Fruit fly (Drosophila melanogaster) whole organism, wandering third instar larva: Measurements from ENCODE around the gene CG17196.
A peak's percentile ranks its signal among the peaks of the same experiment; 100 is the strongest.

Experiments used
- Abd-B ChIP-seq: fragments of >200 bp; optimal IDR thresholded peaks from 2 replicates; lab custom pipeline; 2017; ENCODE audit warnings: missing biosample characterization, missing genetic modification characterization
- CG9705 ChIP-seq: fragments of 200-800 bp; sonication (Bioruptor generic); optimal IDR thresholded peaks from 2 replicates; lab custom pipeline; 2018; ENCODE audit warnings: missing biosample characterization, mild to moderate bottlenecking, missing genetic modification characterization
- Dfd ChIP-seq: fragments of >200 bp; optimal IDR thresholded peaks from 2 replicates; lab custom pipeline; 2017; ENCODE audit warnings: missing biosample characterization, missing genetic modification characterization
- Dif ChIP-seq: fragments of 200-275, 200-300 bp; sonication (Bioruptor generic); optimal IDR thresholded peaks from 2 replicates; lab custom pipeline; 2018; ENCODE audit warnings: missing biosample characterization, missing genetic modification characterization; ENCODE audit not compliant: partially characterized antibody
- GATAd ChIP-seq: sonication (Bioruptor generic); optimal IDR thresholded peaks from 2 replicates; lab custom pipeline; 2016; ENCODE audit warnings: missing biosample characterization, missing genetic modification characterization
- HLH106 ChIP-seq: fragments of 200-800 bp; optimal IDR thresholded peaks from 3 replicates; lab custom pipeline; 2019; ENCODE audit warnings: missing biosample characterization, mild to moderate bottlenecking, missing genetic modification characterization, moderate library complexity
- Hnf4 ChIP-seq: fragments of 200-800 bp; sonication (Bioruptor generic); optimal IDR thresholded peaks from 2 replicates; lab custom pipeline; 2016; ENCODE audit warnings: missing biosample characterization, mild to moderate bottlenecking, missing genetic modification characterization
- Hr83 ChIP-seq: fragments of 200-300 bp; sonication (Bioruptor generic); optimal IDR thresholded peaks from 2 replicates; lab custom pipeline; 2016; ENCODE audit warnings: missing biosample characterization, mild to moderate bottlenecking, missing genetic modification characterization, moderate library complexity; ENCODE audit not compliant: poor library complexity, severe bottlenecking
- Jra ChIP-seq: sonication (Bioruptor generic); optimal IDR thresholded peaks from 2 replicates; lab custom pipeline; 2016; ENCODE audit warnings: missing biosample characterization, missing genetic modification characterization
- Mio ChIP-seq: sonication (Bioruptor generic); optimal IDR thresholded peaks from 2 replicates; lab custom pipeline; 2016; ENCODE audit warnings: missing biosample characterization, missing genetic modification characterization
- Myc ChIP-seq: fragments of >200 bp; optimal IDR thresholded peaks from 2 replicates; lab custom pipeline; 2017
- N ChIP-seq: fragments of >200 bp; optimal IDR thresholded peaks from 2 replicates; lab custom pipeline; 2018; ENCODE audit warnings: missing biosample characterization, missing external identifiers, missing genetic modification characterization
- OdsH ChIP-seq: fragments of 200-800 bp; sonication (Bioruptor generic); optimal IDR thresholded peaks from 2 replicates; lab custom pipeline; 2016; ENCODE audit warnings: missing biosample characterization, mild to moderate bottlenecking, missing genetic modification characterization
- Rel ChIP-seq, 2 experiments: fragments of 200-800 bp; sonication (Bioruptor generic) in 1 of 2; optimal IDR thresholded peaks; 2 replicates in 1 of 2; 3 replicates in 1 of 2; lab custom pipeline; 2016 to 2019; ENCODE audit warnings: mild to moderate bottlenecking in 2 of 2, missing biosample characterization in 2 of 2, missing genetic modification characterization in 2 of 2, moderate library complexity in 1 of 2
- Sp1 ChIP-seq: fragments of 200-800 bp; sonication (Bioruptor generic); optimal IDR thresholded peaks from 3 replicates; lab custom pipeline; 2019; ENCODE audit warnings: missing biosample characterization, mild to moderate bottlenecking, missing genetic modification characterization, moderate library complexity
- Vsx2 ChIP-seq: fragments of 200-300, 225-300 bp; sonication (Bioruptor generic); optimal IDR thresholded peaks from 2 replicates; lab custom pipeline; 2018; ENCODE audit warnings: missing biosample characterization, missing genetic modification characterization; ENCODE audit not compliant: partially characterized antibody
- br ChIP-seq: fragments of 200-800 bp; sonication (Bioruptor generic); optimal IDR thresholded peaks from 2 replicates; lab custom pipeline; 2016; ENCODE audit warnings: missing biosample characterization, missing genetic modification characterization
- brk ChIP-seq: fragments of 200-800 bp; sonication (Bioruptor generic); optimal IDR thresholded peaks from 2 replicates; lab custom pipeline; 2016; ENCODE audit warnings: missing biosample characterization, mild to moderate bottlenecking, missing genetic modification characterization
- dl ChIP-seq, 2 experiments: fragments of 175-275, 200-275 bp in 1 of 2; fragments of 200-275 bp in 1 of 2; sonication (Bioruptor generic); optimal IDR thresholded peaks; lab custom pipeline; 2018; ENCODE audit warnings: mild to moderate bottlenecking in 2 of 2, missing biosample characterization in 2 of 2, missing genetic modification characterization in 2 of 2, moderate library complexity in 2 of 2; ENCODE audit not compliant: partially characterized antibody in 2 of 2, insufficient read depth in 1 of 2
- dmrt93B ChIP-seq: fragments of 200-800 bp; sonication (Bioruptor generic); optimal IDR thresholded peaks from 2 replicates; lab custom pipeline; 2018; ENCODE audit warnings: missing biosample characterization, mild to moderate bottlenecking, missing genetic modification characterization
- dsf ChIP-seq: sonication (Bioruptor generic); optimal IDR thresholded peaks from 2 replicates; lab custom pipeline; 2016; ENCODE audit warnings: missing biosample characterization, missing genetic modification characterization, borderline replicate concordance
- ey ChIP-seq: fragments of 200-800 bp; sonication (Bioruptor generic); optimal IDR thresholded peaks from 2 replicates; lab custom pipeline; 2016; ENCODE audit warnings: missing biosample characterization, missing genetic modification characterization
- foxo ChIP-seq, 2 experiments: fragments of 200-800 bp; sonication (Bioruptor generic); optimal IDR thresholded peaks; 2 replicates in 1 of 2; 3 replicates in 1 of 2; lab custom pipeline; 2016 to 2017; ENCODE audit warnings: missing biosample characterization in 2 of 2, missing genetic modification characterization in 2 of 2
- fru ChIP-seq: fragments of 200-800 bp; sonication (Bioruptor generic); optimal IDR thresholded peaks from 3 replicates; lab custom pipeline; 2016; ENCODE audit warnings: missing biosample characterization, mild to moderate bottlenecking, missing genetic modification characterization
- h ChIP-seq: fragments of 200-800 bp; sonication (Bioruptor generic); optimal IDR thresholded peaks from 3 replicates; lab custom pipeline; 2016; ENCODE audit warnings: missing biosample characterization, mild to moderate bottlenecking, missing genetic modification characterization
- jim ChIP-seq: fragments of 175-275, 200-325 bp; sonication (Bioruptor generic); optimal IDR thresholded peaks from 2 replicates; lab custom pipeline; 2016; ENCODE audit warnings: missing biosample characterization, mild to moderate bottlenecking, missing genetic modification characterization
- lola ChIP-seq: fragments of >200 bp; optimal IDR thresholded peaks from 2 replicates; lab custom pipeline; 2017; ENCODE audit warnings: missing biosample characterization, missing genetic modification characterization
- pan ChIP-seq: fragments of >200 bp; optimal IDR thresholded peaks from 2 replicates; lab custom pipeline; 2017
- psq ChIP-seq: fragments of 200-800 bp; sonication (Bioruptor generic); optimal IDR thresholded peaks from 3 replicates; lab custom pipeline; 2017; ENCODE audit warnings: missing biosample characterization, mild to moderate bottlenecking, missing genetic modification characterization, moderate library complexity
- rgr ChIP-seq: fragments of 200-800 bp; sonication (Bioruptor generic); optimal IDR thresholded peaks from 3 replicates; lab custom pipeline; 2016; ENCODE audit warnings: missing biosample characterization, mild to moderate bottlenecking, missing genetic modification characterization
- sage ChIP-seq: fragments of 200-800 bp; sonication (Bioruptor generic); optimal IDR thresholded peaks from 2 replicates; lab custom pipeline; 2016; ENCODE audit warnings: missing biosample characterization, mild to moderate bottlenecking, missing genetic modification characterization
- sv ChIP-seq: fragments of 200-800 bp; sonication (Bioruptor generic); optimal IDR thresholded peaks from 3 replicates; lab custom pipeline; 2016; ENCODE audit warnings: missing biosample characterization, missing genetic modification characterization
- tai ChIP-seq: sonication (Bioruptor generic); optimal IDR thresholded peaks from 2 replicates; lab custom pipeline; 2016; ENCODE audit warnings: missing biosample characterization, missing genetic modification characterization
- usp ChIP-seq: fragments of >200 bp; optimal IDR thresholded peaks from 2 replicates; lab custom pipeline; 2017; ENCODE audit warnings: missing biosample characterization, missing genetic modification characterization
- woc ChIP-seq: sonication (Bioruptor generic); optimal IDR thresholded peaks from 2 replicates; lab custom pipeline; 2016; ENCODE audit warnings: missing biosample characterization, mild to moderate bottlenecking, missing genetic modification characterization

CG17196 gene

DNA sequence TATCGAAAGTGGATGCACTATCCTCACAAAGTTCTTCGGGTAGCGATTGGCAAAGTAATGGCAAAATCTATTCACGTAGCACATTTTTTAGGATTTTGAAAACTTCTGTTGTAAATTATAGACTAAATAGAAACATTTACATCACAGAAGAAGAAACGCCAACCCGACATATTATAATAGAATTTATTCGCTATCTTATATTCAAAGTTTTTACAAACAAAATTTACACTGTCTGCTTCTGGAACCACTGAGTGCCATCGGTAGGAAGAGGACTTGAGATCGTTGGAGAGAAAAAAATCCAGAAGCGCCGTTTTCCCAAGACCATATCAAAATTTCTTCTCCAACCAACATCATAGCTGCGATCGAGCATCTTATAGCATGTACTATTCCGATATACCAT lies 1.1 kb upstream of the CG17196 start, which contains the start of gene CG17195:
Gene CG17195, minus strand, starts transcription at position 101 of the 400 bp plus-strand sequence.
- no peak for TF ChIP-seq usp (GFP tag; lab: Kevin White, UChicago)
- TF ChIP-seq sv (GFP tag; lab: Kevin White, UChicago): no peak
- no peak for TF ChIP-seq jim
- no peak for TF ChIP-seq sage (GFP tag; lab: Kevin White, UChicago)
- no peak for TF ChIP-seq dmrt93B (GFP tag; lab: Kevin White, UChicago)
- TF ChIP-seq Hr83 (GFP tag; lab: Kevin White, UChicago): no peak
- TF ChIP-seq N: no peak

DNA sequence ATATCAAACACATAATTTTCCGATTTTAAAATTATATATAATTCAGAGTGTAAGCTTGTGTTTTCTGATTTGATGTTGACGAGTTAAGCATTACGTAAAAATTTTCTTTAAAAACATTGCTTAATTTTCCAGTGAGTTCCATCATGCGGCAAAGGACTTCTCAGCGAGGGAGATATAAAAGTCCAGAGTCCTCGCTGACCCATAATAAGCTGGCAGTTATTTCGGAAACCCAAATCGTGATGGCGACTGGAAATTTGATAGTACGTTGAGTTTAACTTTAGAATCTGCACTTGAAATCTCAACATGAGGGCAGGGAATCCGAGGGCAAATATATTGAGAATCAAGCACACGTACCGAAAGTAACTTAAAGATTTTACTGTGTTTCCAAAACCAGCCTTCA lies 768 bp downstream of the CG17196 start, which contains the start of the genes CG17197 and CG17198:
Gene CG17197, minus strand, starts transcription at position 101 of the 400 bp plus-strand sequence.
Gene CG17198, minus strand, starts transcription at position 101 of the 400 bp plus-strand sequence.
- TF ChIP-seq Myc: no peak
- no peak for TF ChIP-seq tai
- TF ChIP-seq Sp1 (GFP tag; lab: Kevin White, UChicago): no peak
- no peak for TF ChIP-seq h (GFP tag; lab: Kevin White, UChicago)

DNA sequence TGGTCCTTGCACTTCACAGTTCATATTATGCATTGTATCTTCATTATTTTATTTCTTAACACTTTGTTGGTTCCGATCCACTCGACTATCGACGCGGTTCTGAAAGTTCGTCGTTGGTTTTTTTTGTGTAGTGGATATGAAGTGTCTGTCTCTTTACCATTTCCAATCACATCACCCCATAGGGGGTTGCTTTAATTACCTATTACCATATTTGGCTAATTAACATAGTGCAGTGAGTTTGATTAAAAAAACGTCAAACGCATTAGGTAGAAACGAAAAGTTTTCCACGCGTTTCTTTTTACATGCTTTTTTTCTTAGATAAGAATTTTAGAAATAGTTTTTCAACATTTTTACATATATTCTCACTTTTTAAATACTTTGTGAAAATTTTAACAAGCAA lies 13.0 kb downstream of the CG17196 start, which contains the start of gene LpR1:
Gene LpR1, minus strand, starts transcription at position 101 of the 400 bp plus-strand sequence.
- no peak for TF ChIP-seq woc
- no peak for TF ChIP-seq Mio (GFP tag; lab: Kevin White, UChicago)
- TF ChIP-seq jim: no peak
- TF ChIP-seq br: no peak
- no peak for TF ChIP-seq Rel (GFP tag; optimal IDR thresholded peaks at IDR 0.05; lab: Kevin White, UChicago)
- TF ChIP-seq Rel (tag; optimal IDR thresholded peaks at IDR 0.05; lab: Kevin White, UChicago): no peak
- no peak for TF ChIP-seq h (GFP tag; lab: Kevin White, UChicago)
- no peak for TF ChIP-seq brk
- TF ChIP-seq Hnf4 (GFP tag; lab: Kevin White, UChicago): no peak
- no peak for TF ChIP-seq Abd-B (GFP tag; lab: Kevin White, UChicago)
- no peak for TF ChIP-seq GATAd
- no peak for TF ChIP-seq Dfd (GFP tag; lab: Kevin White, UChicago)
- no peak for TF ChIP-seq sage (GFP tag; lab: Kevin White, UChicago)
- TF ChIP-seq OdsH (GFP tag; lab: Kevin White, UChicago): no peak
- TF ChIP-seq HLH106 (tag; lab: Kevin White, UChicago): no peak

DNA sequence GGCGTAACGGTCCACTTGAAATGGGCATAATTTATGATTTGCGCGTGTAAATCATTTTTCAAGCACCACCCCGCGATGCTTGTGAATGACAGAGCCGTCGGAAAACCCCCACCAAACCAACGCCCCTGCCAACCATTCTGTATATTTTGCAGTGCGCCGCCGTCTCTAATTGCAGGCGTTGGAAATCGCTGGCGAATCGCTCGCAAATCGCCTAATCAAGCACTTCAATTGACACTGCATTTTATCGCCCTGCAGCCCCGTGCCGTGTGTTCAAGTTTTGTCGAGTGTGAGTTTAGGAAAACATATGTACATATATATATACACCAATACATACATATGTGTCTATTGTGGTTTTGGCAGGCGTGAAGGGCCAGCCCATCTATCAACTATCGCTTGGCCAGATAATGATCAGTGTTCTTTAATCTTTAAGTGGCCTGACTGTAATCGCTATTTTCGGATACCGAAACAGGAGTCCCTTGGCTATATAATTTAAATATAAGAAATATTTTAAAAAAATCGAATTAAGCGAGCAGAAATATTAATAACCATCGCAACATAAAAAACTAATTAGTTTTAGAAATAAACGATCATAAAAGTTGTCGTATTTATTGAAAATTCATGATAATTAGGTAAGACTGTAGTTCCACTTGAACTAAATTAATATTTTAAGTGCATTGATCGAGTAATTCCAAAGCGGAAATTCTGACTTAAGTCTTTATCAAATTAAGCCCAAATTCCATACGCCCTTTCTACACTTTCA lies 13.9 kb downstream of the CG17196 start:
- TF ChIP-seq sv (GFP tag; lab: Kevin White, UChicago) (no peak), Jra (GFP tag; lab: Kevin White, UChicago) (no peak), h (GFP tag; lab: Kevin White, UChicago) (no peak), usp (GFP tag; lab: Kevin White, UChicago) (no peak), Sp1 (GFP tag; lab: Kevin White, UChicago) (no peak), woc (no peak), Rel (GFP tag; optimal IDR thresholded peaks at IDR 0.05; lab: Kevin White, UChicago) (no peak), Rel (tag; optimal IDR thresholded peaks at IDR 0.05; lab: Kevin White, UChicago) (no peak), jim (no peak), dsf (GFP tag; lab: Kevin White, UChicago) (no peak), Dif (no peak), fru (GFP tag; lab: Kevin White, UChicago) (no peak), rgr (GFP tag; lab: Kevin White, UChicago) (no peak), Mio (GFP tag; lab: Kevin White, UChicago) (no peak), foxo (GFP tag; optimal IDR thresholded peaks at IDR 0.05; lab: Kevin White, UChicago) (no peak), dl (GFP tag; optimal IDR thresholded peaks at IDR 0.05; lab: Kevin White, UChicago; ENCODE audit: insufficient read depth in 1 of 2, partially characterized antibody in 2 of 2) (no peak)

DNA sequence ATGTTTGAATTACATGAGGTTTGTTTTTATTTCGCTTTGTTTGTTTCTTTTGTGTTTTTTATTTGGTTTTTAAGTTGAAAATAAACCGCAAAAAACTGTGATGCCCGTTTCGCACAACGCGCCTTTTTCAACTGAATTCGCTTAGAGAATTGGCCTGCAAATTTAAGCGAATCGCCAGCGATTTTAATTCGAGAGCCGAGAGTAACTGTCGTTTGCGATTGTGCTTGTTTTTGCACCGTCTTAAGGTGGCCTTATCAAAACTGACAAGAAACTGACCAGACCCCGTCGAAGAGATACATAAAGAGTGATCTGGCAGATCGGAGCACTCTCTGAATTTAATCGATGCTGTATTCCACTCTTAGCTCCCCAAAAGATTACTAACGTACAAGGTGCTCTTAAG lies 15.8 kb downstream of the CG17196 start:
- no peak for TF ChIP-seq foxo (GFP tag; optimal IDR thresholded peaks at IDR 0.05; lab: Kevin White, UChicago)
- no peak for TF ChIP-seq lola (GFP tag; lab: Kevin White, UChicago)
- TF ChIP-seq Vsx2: peak; percentile 15
- TF ChIP-seq sage (GFP tag; lab: Kevin White, UChicago): no peak
- no peak for TF ChIP-seq fru (GFP tag; lab: Kevin White, UChicago)
- no peak for TF ChIP-seq brk
- TF ChIP-seq dmrt93B (GFP tag; lab: Kevin White, UChicago): no peak
- peak; percentile 49 for TF ChIP-seq rgr (GFP tag; lab: Kevin White, UChicago)
- TF ChIP-seq woc: no peak
- TF ChIP-seq dsf (GFP tag; lab: Kevin White, UChicago): no peak
- peak; percentile 47 for TF ChIP-seq Hnf4 (GFP tag; lab: Kevin White, UChicago)
- TF ChIP-seq h (GFP tag; lab: Kevin White, UChicago): peak; percentile 21
- TF ChIP-seq ey: peak; percentile 5
- TF ChIP-seq GATAd: peak; percentile 59
- TF ChIP-seq Abd-B (GFP tag; lab: Kevin White, UChicago): no peak
- TF ChIP-seq pan (lab: Kevin White, UChicago): no peak
- TF ChIP-seq Myc: no peak
- no peak for TF ChIP-seq tai
- no peak for TF ChIP-seq HLH106 (tag; lab: Kevin White, UChicago)
- TF ChIP-seq jim: peak; percentile 78
- TF ChIP-seq usp (GFP tag; lab: Kevin White, UChicago): no peak
- TF ChIP-seq Mio (GFP tag; lab: Kevin White, UChicago): no peak
- no peak for TF ChIP-seq CG9705 (GFP tag; lab: Kevin White, UChicago)
- peak; percentile 26 for TF ChIP-seq Jra (GFP tag; lab: Kevin White, UChicago)
- no peak for TF ChIP-seq psq (GFP tag; lab: Kevin White, UChicago)
- TF ChIP-seq br: no peak
- peak; percentile 2 to 9 for TF ChIP-seq dl (GFP tag; optimal IDR thresholded peaks at IDR 0.05; lab: Kevin White, UChicago; ENCODE audit: insufficient read depth in 1 of 2, partially characterized antibody in 2 of 2)
- TF ChIP-seq Dfd (GFP tag; lab: Kevin White, UChicago): no peak
